Worm (Caenorhabditis elegans) whole organism, L2 larva: ENCODE results near the gene clec-63.

Experiments used
- ama-1 ChIP-seq: fragments of 150-350 bp; optimal IDR thresholded peaks from 2 replicates; lab custom pipeline; 2018; ENCODE audit warnings: inconsistent platforms
- blmp-1 ChIP-seq: sonication (generic microtip); optimal IDR thresholded peaks from 2 replicates; lab custom pipeline; 2017; ENCODE audit warnings: missing genetic modification characterization, mild to moderate bottlenecking, missing compliant biosample characterization, antibody characterized with exemption, moderate library complexity; ENCODE audit not compliant: insufficient read depth
- lin-11 ChIP-seq: fragments of 150-350 bp; sonication (generic microtip); optimal IDR thresholded peaks from 2 replicates; lab custom pipeline; 2014; ENCODE audit warnings: missing biosample characterization, missing genetic modification characterization, inconsistent platforms, mixed read lengths
- lin-39 ChIP-seq: fragments of 150-350 bp; optimal IDR thresholded peaks from 2 replicates; lab custom pipeline; 2014; ENCODE audit warnings: missing biosample characterization, missing genetic modification reagents, missing genetic modification characterization
- mdl-1 ChIP-seq, 2 experiments: fragments of 150-350 bp in 1 of 2; sonication (generic microtip) in 1 of 2; optimal IDR thresholded peaks; 2 replicates each; lab custom pipeline; 2017; ENCODE audit warnings: missing biosample characterization in 2 of 2, missing genetic modification characterization in 2 of 2
- sem-4 ChIP-seq: fragments of 150-350 bp; optimal IDR thresholded peaks from 2 replicates; lab custom pipeline; 2014; ENCODE audit warnings: missing biosample characterization, missing genetic modification reagents, missing genetic modification characterization
- skn-1 ChIP-seq: sonication (generic microtip); optimal IDR thresholded peaks from 2 replicates; lab custom pipeline; 2017; ENCODE audit warnings: missing biosample characterization, missing genetic modification characterization
- sma-3 ChIP-seq: sonication (generic microtip); optimal IDR thresholded peaks from 2 replicates; lab custom pipeline; 2016; ENCODE audit warnings: missing genetic modification reagents, missing genetic modification characterization, missing compliant biosample characterization
- snpc-4 ChIP-seq: fragments of 150-350 bp; optimal IDR thresholded peaks from 2 replicates; lab custom pipeline; 2014; ENCODE audit warnings: missing biosample characterization, missing genetic modification characterization
- unc-39 ChIP-seq: fragments of 150-350 bp; optimal IDR thresholded peaks from 2 replicates; lab custom pipeline; 2014; ENCODE audit warnings: missing biosample characterization, missing genetic modification characterization
- ztf-4 ChIP-seq: fragments of 150-350 bp; optimal IDR thresholded peaks from 2 replicates; lab custom pipeline; 2014; ENCODE audit warnings: missing biosample characterization, missing genetic modification characterization

DNA sequence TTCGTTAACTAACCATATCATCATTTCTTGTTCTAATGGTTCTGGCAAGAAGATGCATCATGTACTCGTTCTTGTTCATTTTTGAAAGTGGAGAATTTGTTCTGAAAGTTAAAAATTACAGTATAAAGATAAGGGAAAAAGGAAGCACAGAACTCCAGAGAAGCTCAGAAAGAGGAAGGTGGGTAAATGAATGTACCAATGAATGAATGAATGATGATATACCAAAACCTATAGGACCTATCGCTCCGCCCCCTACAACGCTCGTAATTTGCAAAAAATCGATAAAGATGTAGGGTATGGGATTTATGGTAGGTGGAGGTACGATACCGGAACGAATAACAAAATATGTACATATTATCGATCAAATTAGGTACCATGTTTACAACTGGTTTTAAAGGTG, 47.7 kb upstream of the clec-63 start, which contains the start of gene pes-10:
- TF ChIP-seq sma-3: no peak
- TF ChIP-seq skn-1 (tag; lab: Kevin White, UChicago): no peak
- no peak for TF ChIP-seq mdl-1 (tag; optimal IDR thresholded peaks at IDR 0.05; lab: Kevin White, UChicago)
- TF ChIP-seq blmp-1: no peak
- TF ChIP-seq lin-11: no peak
- no peak for TF ChIP-seq unc-39
- TF ChIP-seq sem-4 (tag; lab: Kevin White, UChicago): no peak
- TF ChIP-seq lin-39 (tag; lab: Kevin White, UChicago): no peak
- no peak for TF ChIP-seq ama-1 (lab: Kevin White, UChicago)
- no peak for TF ChIP-seq ztf-4
- no peak for TF ChIP-seq snpc-4 (tag; lab: Kevin White, UChicago)
